Fruit fly (Drosophila melanogaster) whole organism, embryonic: ENCODE data around the gene CG4115.

Experiments used
- Asciz ChIP-seq: fragments of 200-800 bp; sonication (Bioruptor generic); optimal IDR thresholded peaks from 2 replicates; lab custom pipeline; 2017; ENCODE audit warnings: missing biosample characterization, mild to moderate bottlenecking, missing genetic modification characterization, missing genetic modification reagents
- Bteb2 ChIP-seq: fragments of 200-800 bp; sonication (Bioruptor generic); optimal IDR thresholded peaks from 2 replicates; lab custom pipeline; 2016; ENCODE audit warnings: missing biosample characterization, missing genetic modification characterization
- CG10147 ChIP-seq: fragments of 200-800 bp; sonication (Bioruptor generic); optimal IDR thresholded peaks from 2 replicates; lab custom pipeline; 2019; ENCODE audit warnings: missing biosample characterization, mild to moderate bottlenecking, missing genetic modification characterization, moderate library complexity
- CG10654 ChIP-seq: fragments of 200-800 bp; sonication (Bioruptor generic); optimal IDR thresholded peaks from 2 replicates; lab custom pipeline; 2016; ENCODE audit warnings: missing biosample characterization, missing genetic modification characterization
- CG10979 ChIP-seq: fragments of 200-800 bp; sonication (Bioruptor generic); optimal IDR thresholded peaks from 2 replicates; lab custom pipeline; 2018; ENCODE audit warnings: missing biosample characterization, mild to moderate bottlenecking, missing genetic modification characterization, moderate library complexity
- CG11398 ChIP-seq: fragments of 200-800 bp; sonication (Bioruptor generic); optimal IDR thresholded peaks from 2 replicates; lab custom pipeline; 2016; ENCODE audit warnings: missing biosample characterization, missing genetic modification characterization
- CG12104 ChIP-seq: fragments of 200-800 bp; sonication (Bioruptor generic); optimal IDR thresholded peaks from 3 replicates; lab custom pipeline; 2016; ENCODE audit warnings: missing biosample characterization, missing genetic modification characterization
- CG12769 ChIP-seq: fragments of 200-800 bp; sonication (Bioruptor generic); optimal IDR thresholded peaks from 2 replicates; lab custom pipeline; 2019; ENCODE audit warnings: missing biosample characterization, mild to moderate bottlenecking, missing genetic modification characterization, moderate library complexity
- CG13123 ChIP-seq: fragments of 200-800 bp; sonication (Bioruptor generic); optimal IDR thresholded peaks from 2 replicates; lab custom pipeline; 2016; ENCODE audit warnings: missing biosample characterization, missing genetic modification characterization
- CG14441 ChIP-seq: fragments of 200-800 bp; sonication (Bioruptor generic); IDR thresholded peaks from 2 replicates; pipeline ENCODE4 v1.3.6; 2022; ENCODE audit warnings: missing biosample characterization, missing genetic modification characterization
- CG16863 ChIP-seq: fragments of 200-800 bp; sonication (Bioruptor generic); optimal IDR thresholded peaks from 3 replicates; lab custom pipeline; 2016; ENCODE audit warnings: missing biosample characterization, missing genetic modification characterization
- CG17385 ChIP-seq: fragments of 200-800 bp; sonication (Bioruptor generic); optimal IDR thresholded peaks from 3 replicates; lab custom pipeline; 2018; ENCODE audit warnings: missing biosample characterization, mild to moderate bottlenecking, missing genetic modification characterization
- CG31441 ChIP-seq: fragments of 200-800 bp; sonication (Bioruptor generic); IDR thresholded peaks from 2 replicates; pipeline ENCODE4 v1.3.6; 2022; ENCODE audit warnings: missing biosample characterization, missing genetic modification characterization
- CG3163 ChIP-seq: fragments of 200-800 bp; sonication (Bioruptor generic); optimal IDR thresholded peaks from 3 replicates; lab custom pipeline; 2016; ENCODE audit warnings: missing biosample characterization, missing genetic modification characterization
- CG32532 ChIP-seq: fragments of 200-800 bp; sonication (Bioruptor generic); IDR thresholded peaks from 2 replicates; pipeline ENCODE4 v1.3.6; 2022; ENCODE audit warnings: missing biosample characterization, missing genetic modification characterization
- CG32767 ChIP-seq: fragments of 200-800 bp; sonication (Bioruptor generic); IDR thresholded peaks from 2 replicates; pipeline ENCODE4 v1.3.6; 2022; ENCODE audit warnings: missing biosample characterization, missing genetic modification characterization
- CG4360 ChIP-seq: fragments of 200-800 bp; sonication (Bioruptor generic); IDR thresholded peaks from 2 replicates; pipeline ENCODE4 v1.3.6; 2022; ENCODE audit warnings: missing biosample characterization, missing genetic modification characterization
- CG7372 ChIP-seq: fragments of 200-800 bp; sonication (Bioruptor generic); IDR thresholded peaks from 2 replicates; pipeline ENCODE4 v1.3.6; 2022; ENCODE audit warnings: missing biosample characterization, missing genetic modification characterization
- CG7556 ChIP-seq: fragments of 200-800 bp; sonication (Bioruptor generic); optimal IDR thresholded peaks from 2 replicates; lab custom pipeline; 2017; ENCODE audit warnings: missing biosample characterization, mild to moderate bottlenecking, missing genetic modification characterization
- D ChIP-seq, 2 experiments: fragments of 200-800 bp in 1 of 2; fragments of >200 bp in 1 of 2; sonication (Bioruptor generic) in 1 of 2; optimal IDR thresholded peaks; 2 replicates in 1 of 2; 3 replicates in 1 of 2; lab custom pipeline; 2017; ENCODE audit warnings: mild to moderate bottlenecking in 1 of 2, missing biosample characterization in 1 of 2, missing genetic modification characterization in 1 of 2, missing genetic modification reagents in 1 of 2
- H15 ChIP-seq: fragments of 200-800 bp; sonication (Bioruptor generic); IDR thresholded peaks from 3 replicates; pipeline ENCODE4 v1.3.6; 2022; ENCODE audit warnings: missing biosample characterization, missing genetic modification characterization
- H2.0 ChIP-seq: fragments of 200-800 bp; sonication (Bioruptor generic); IDR thresholded peaks from 2 replicates; pipeline ENCODE4 v1.3.6; 2022; ENCODE audit warnings: missing biosample characterization, missing genetic modification characterization
- HHEX ChIP-seq: fragments of 200-800 bp; sonication (Bioruptor generic); optimal IDR thresholded peaks from 3 replicates; lab custom pipeline; 2017; ENCODE audit warnings: missing biosample characterization, mild to moderate bottlenecking, missing genetic modification characterization, missing genetic modification reagents
- Hsf ChIP-seq: fragments of 200-800 bp; sonication (Bioruptor generic); optimal IDR thresholded peaks from 3 replicates; lab custom pipeline; 2016; ENCODE audit warnings: missing biosample characterization, missing genetic modification characterization
- Jarid2 ChIP-seq: fragments of 200-800 bp; sonication (Bioruptor generic); optimal IDR thresholded peaks from 3 replicates; lab custom pipeline; 2017; ENCODE audit warnings: mild to moderate bottlenecking, missing biosample characterization, missing genetic modification reagents, missing genetic modification characterization
- MTF-1 ChIP-seq: fragments of 200-800 bp; sonication (Bioruptor generic); optimal IDR thresholded peaks from 2 replicates; lab custom pipeline; 2018; ENCODE audit warnings: missing biosample characterization, mild to moderate bottlenecking, missing genetic modification characterization, borderline replicate concordance
- Ptx1 ChIP-seq: fragments of 200-800 bp; sonication (Bioruptor generic); IDR thresholded peaks from 2 replicates; pipeline ENCODE4 v1.3.6; 2022; ENCODE audit warnings: missing biosample characterization, missing genetic modification characterization
- Trl ChIP-seq, 3 experiments: fragments of >200 bp in 2 of 3; fragments of 200-800 bp in 1 of 3; sonication (Bioruptor generic) in 1 of 3; optimal IDR thresholded peaks; 2 replicates in 1 of 3; 3 replicates in 2 of 3; lab custom pipeline; 2016 to 2017; ENCODE audit warnings: missing biosample characterization in 1 of 3, missing genetic modification characterization in 1 of 3
- Vsx1 ChIP-seq: fragments of 200-800 bp; sonication (Bioruptor generic); optimal IDR thresholded peaks from 2 replicates; lab custom pipeline; 2017; ENCODE audit warnings: missing biosample characterization, mild to moderate bottlenecking, missing genetic modification characterization, missing genetic modification reagents
- bbx ChIP-seq: fragments of 200-800 bp; sonication (Bioruptor generic); IDR thresholded peaks from 2 replicates; pipeline ENCODE4 v1.3.6; 2022; ENCODE audit warnings: missing biosample characterization, missing genetic modification characterization; ENCODE audit not compliant: partially characterized antibody
- br ChIP-seq: fragments of >200 bp; optimal IDR thresholded peaks from 2 replicates; lab custom pipeline; 2017
- eyg ChIP-seq: fragments of 200-800 bp; sonication (Bioruptor generic); optimal IDR thresholded peaks from 3 replicates; lab custom pipeline; 2016; ENCODE audit warnings: missing biosample characterization, missing genetic modification characterization
- fd3F ChIP-seq: fragments of 200-800 bp; sonication (Bioruptor generic); optimal IDR thresholded peaks from 2 replicates; lab custom pipeline; 2018; ENCODE audit warnings: missing biosample characterization, mild to moderate bottlenecking, missing genetic modification characterization, moderate library complexity
- ftz-f1 ChIP-seq: fragments of 200-800 bp; sonication (Bioruptor generic); optimal IDR thresholded peaks from 2 replicates; lab custom pipeline; 2016; ENCODE audit warnings: missing biosample characterization, missing genetic modification characterization
- gro ChIP-seq: fragments of 200-800 bp; sonication (Bioruptor generic); optimal IDR thresholded peaks from 2 replicates; lab custom pipeline; 2016; ENCODE audit warnings: missing biosample characterization, missing genetic modification characterization
- gt ChIP-seq: fragments of 200-800 bp; sonication (Bioruptor generic); IDR thresholded peaks from 2 replicates; pipeline ENCODE4 v1.3.6; 2022; ENCODE audit warnings: missing biosample characterization, missing genetic modification characterization
- h ChIP-seq: fragments of >200 bp; optimal IDR thresholded peaks from 2 replicates; lab custom pipeline; 2017
- her ChIP-seq: fragments of 200-800 bp; sonication (Bioruptor generic); optimal IDR thresholded peaks from 2 replicates; lab custom pipeline; 2016; ENCODE audit warnings: missing biosample characterization, missing genetic modification characterization
- hkb ChIP-seq, 2 experiments: fragments of 200-800 bp in 1 of 2; fragments of >200 bp in 1 of 2; sonication (Bioruptor generic) in 1 of 2; IDR thresholded peaks in 1 of 2; optimal IDR thresholded peaks in 1 of 2; 2 replicates each; pipeline versions ENCODE4 v1.3.6 to Lab custom; 2017 to 2022; ENCODE audit warnings: missing biosample characterization in 1 of 2, missing genetic modification characterization in 1 of 2
- jing ChIP-seq: fragments of 200-800 bp; sonication (Bioruptor generic); optimal IDR thresholded peaks from 2 replicates; lab custom pipeline; 2018; ENCODE audit warnings: missing biosample characterization, mild to moderate bottlenecking, missing genetic modification characterization
- nerfin-1 ChIP-seq: fragments of 200-800 bp; sonication (Bioruptor generic); optimal IDR thresholded peaks from 3 replicates; lab custom pipeline; 2019; ENCODE audit warnings: missing biosample characterization, mild to moderate bottlenecking, missing genetic modification characterization, moderate library complexity
- p53 ChIP-seq: fragments of 200-800 bp; sonication (Bioruptor generic); optimal IDR thresholded peaks from 2 replicates; lab custom pipeline; 2016; ENCODE audit warnings: missing biosample characterization, missing genetic modification characterization
- pan ChIP-seq, 4 experiments: fragments of >200 bp in 3 of 4; fragments of 200-800 bp in 1 of 4; sonication (Bioruptor generic) in 1 of 4; optimal IDR thresholded peaks in 3 of 4; IDR thresholded peaks in 1 of 4; 2 replicates each; pipeline versions ENCODE4 v1.3.6 to Lab custom; 2017 to 2022; ENCODE audit warnings: missing biosample characterization in 2 of 4, missing genetic modification characterization in 2 of 4, mixed read lengths in 1 of 4
- pb ChIP-seq: fragments of 200-800 bp; sonication (Bioruptor generic); optimal IDR thresholded peaks from 3 replicates; lab custom pipeline; 2016; ENCODE audit warnings: missing biosample characterization, missing genetic modification characterization
- pum ChIP-seq: fragments of 200-800 bp; sonication (Bioruptor generic); optimal IDR thresholded peaks from 2 replicates; lab custom pipeline; 2016; ENCODE audit warnings: missing biosample characterization, missing genetic modification characterization
- schlank ChIP-seq: fragments of 200-800 bp; sonication (Bioruptor generic); optimal IDR thresholded peaks from 2 replicates; lab custom pipeline; 2018; ENCODE audit warnings: missing biosample characterization, mild to moderate bottlenecking, missing genetic modification characterization
- sqz ChIP-seq: fragments of 200-800 bp; sonication (Bioruptor generic); optimal IDR thresholded peaks from 3 replicates; lab custom pipeline; 2018; ENCODE audit warnings: missing biosample characterization, mild to moderate bottlenecking, missing genetic modification characterization
- tup ChIP-seq: fragments of 200-800 bp; sonication (Bioruptor generic); optimal IDR thresholded peaks from 2 replicates; lab custom pipeline; 2016; ENCODE audit warnings: missing biosample characterization, mild to moderate bottlenecking, missing genetic modification characterization, moderate library complexity
- wdn ChIP-seq: fragments of 200-800 bp; sonication (Bioruptor generic); IDR thresholded peaks from 2 replicates; pipeline ENCODE4 v1.3.6; 2022; ENCODE audit warnings: missing biosample characterization, missing genetic modification characterization
- z ChIP-seq: fragments of 200-800 bp; sonication (Bioruptor generic); IDR thresholded peaks from 3 replicates; pipeline ENCODE4 v1.3.6; 2022; ENCODE audit warnings: missing biosample characterization, missing genetic modification characterization

The CG4115 gene

DNA sequence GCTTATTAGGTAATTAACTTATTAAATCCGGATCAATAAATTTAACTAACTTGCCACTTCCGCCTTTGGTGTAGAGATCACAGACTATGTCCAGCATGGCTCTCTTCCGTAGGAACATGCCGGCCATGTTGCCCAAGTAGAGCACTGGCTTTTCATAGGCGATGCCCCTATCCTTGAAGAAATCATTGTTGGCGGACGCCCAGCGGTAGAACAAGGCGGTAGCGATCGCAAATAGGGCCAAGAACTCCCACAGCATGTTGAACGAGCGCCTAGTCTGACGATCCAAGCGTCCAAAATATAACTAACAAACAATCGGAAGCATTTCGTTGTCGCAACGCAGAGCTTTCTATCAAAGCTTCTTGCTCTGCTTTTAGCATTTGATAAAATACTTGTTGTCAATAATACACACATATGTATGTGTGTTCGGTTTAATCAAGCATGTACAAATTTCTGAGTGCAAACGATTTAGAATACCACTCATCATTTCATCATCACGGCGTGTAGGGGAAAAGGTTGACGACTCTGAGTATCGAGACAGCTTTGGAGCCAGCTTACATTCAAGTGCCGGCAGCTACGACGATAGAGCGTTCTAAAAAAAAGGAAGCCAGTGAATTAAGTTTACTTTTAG lies 38.9 kb downstream of the CG4115 start, which contains the start of gene Cyp9f3 (continued):
- no peak for TF ChIP-seq Hsf (GFP tag; lab: Kevin White, UChicago)
- TF ChIP-seq CG10654 (GFP tag; lab: Kevin White, UChicago), result no peak
- TF ChIP-seq H15 (GFP tag; lab: Robert Waterston, UW), result no peak
- TF ChIP-seq Bteb2, result no peak
- no peak for TF ChIP-seq CG7556 (GFP tag; lab: Kevin White, UChicago)
- TF ChIP-seq Vsx1 (GFP tag; lab: Kevin White, UChicago), result no peak
- TF ChIP-seq tup (GFP tag; lab: Kevin White, UChicago), result no peak
- TF ChIP-seq CG16863 (GFP tag; lab: Kevin White, UChicago), result no peak
- no peak for TF ChIP-seq CG12104 (GFP tag; lab: Kevin White, UChicago)
- TF ChIP-seq Asciz (GFP tag; lab: Kevin White, UChicago), result no peak
- no peak for TF ChIP-seq nerfin-1 (tag; lab: Kevin White, UChicago)
- no peak for TF ChIP-seq h (lab: Kevin White, UChicago)
- no peak for TF ChIP-seq gt
- TF ChIP-seq br (lab: Kevin White, UChicago), result no peak
- TF ChIP-seq gro (GFP tag; lab: Kevin White, UChicago), result peak; percentile 14
- peak; percentile 88 for TF ChIP-seq z (GFP tag; lab: Robert Waterston, UW)
- no peak for TF ChIP-seq CG32532 (GFP tag; lab: Robert Waterston, UW)
- no peak for TF ChIP-seq CG11398 (GFP tag; lab: Kevin White, UChicago)
- 0 out of 2 replicates have a peak, but pooled peaks have one; percentile 9 for TF ChIP-seq bbx (GFP tag; lab: Robert Waterston, UW)
- TF ChIP-seq sqz (GFP tag; lab: Kevin White, UChicago), result no peak
- no peak for TF ChIP-seq Ptx1
- TF ChIP-seq HHEX (GFP tag; lab: Kevin White, UChicago), result no peak
- no peak for TF ChIP-seq eyg
- TF ChIP-seq jing (GFP tag; lab: Kevin White, UChicago), result no peak
- no peak for TF ChIP-seq CG7372
- no peak for TF ChIP-seq wdn (GFP tag; lab: Robert Waterston, UW)
- no peak for TF ChIP-seq her (GFP tag; lab: Kevin White, UChicago)
- TF ChIP-seq pb (GFP tag; lab: Kevin White, UChicago), result no peak
- no peak for TF ChIP-seq CG12769 (tag; lab: Kevin White, UChicago)
- no peak for TF ChIP-seq Trl (optimal IDR thresholded peaks at IDR 0.05; lab: Kevin White, UChicago)
- no peak for TF ChIP-seq Trl (GFP tag; optimal IDR thresholded peaks at IDR 0.05; lab: Kevin White, UChicago)
- no peak for TF ChIP-seq pum (GFP tag; lab: Kevin White, UChicago)
- no peak for TF ChIP-seq hkb (optimal IDR thresholded peaks at IDR 0.05; lab: Kevin White, UChicago)
- no peak for TF ChIP-seq hkb (GFP tag; IDR thresholded peaks at IDR 0.05; lab: Robert Waterston, UW)
- TF ChIP-seq MTF-1 (GFP tag; lab: Kevin White, UChicago), result peak; percentile 22
- no peak for TF ChIP-seq H2.0 (GFP tag; lab: Robert Waterston, UW)
- no peak for TF ChIP-seq pan (optimal IDR thresholded peaks at IDR 0.05; lab: Kevin White, UChicago)
- no peak for TF ChIP-seq pan (GFP tag; optimal IDR thresholded peaks at IDR 0.05 in 1 of 2, IDR thresholded peaks at IDR 0.05 in 1 of 2)
- TF ChIP-seq Jarid2 (GFP tag; lab: Kevin White, UChicago), result peak; percentile 54
- no peak for TF ChIP-seq p53 (GFP tag; lab: Kevin White, UChicago)
- no peak for TF ChIP-seq CG3163 (GFP tag; lab: Kevin White, UChicago)
- TF ChIP-seq CG32767 (GFP tag; lab: Robert Waterston, UW), result 0 out of 2 replicates have a peak, but pooled peaks have one; percentile 9
- TF ChIP-seq CG13123, result no peak
- TF ChIP-seq fd3F (GFP tag; lab: Kevin White, UChicago), result no peak
- TF ChIP-seq CG31441 (GFP tag; lab: Robert Waterston, UW), result no peak
- peak; percentile 75 for TF ChIP-seq ftz-f1
- no peak for TF ChIP-seq CG10979 (tag; lab: Kevin White, UChicago)
- no peak for TF ChIP-seq D (optimal IDR thresholded peaks at IDR 0.05; lab: Kevin White, UChicago)
- no peak for TF ChIP-seq D (GFP tag; optimal IDR thresholded peaks at IDR 0.05; lab: Kevin White, UChicago)
- TF ChIP-seq CG10147 (GFP tag; lab: Kevin White, UChicago), result no peak
- TF ChIP-seq CG4360 (GFP tag; lab: Robert Waterston, UW), result no peak
- no peak for TF ChIP-seq CG17385 (GFP tag; lab: Kevin White, UChicago)
- TF ChIP-seq schlank (tag; lab: Kevin White, UChicago), result no peak
- TF ChIP-seq CG14441 (GFP tag; lab: Robert Waterston, UW), result no peak
